Worm (Caenorhabditis elegans) whole organism, mixed stage, embryonic: ENCODE results near the gene ruvb-1.
A peak's percentile ranks its signal among the peaks of the same experiment; 100 is the strongest.
"Not testable (repeated sequence)": the region's sequence is repeated elsewhere in the genome, so short reads cannot be mapped to it uniquely, and the experiment has no call there.

ENCODE experiments used
- M03D4.4 ChIP-seq: sonication (generic microtip); optimal IDR thresholded peaks from 2 replicates; lab custom pipeline; 2017; ENCODE audit warnings: mild to moderate bottlenecking, missing genetic modification characterization, missing compliant biosample characterization
- bed-3 ChIP-seq: fragments of 200-800 bp; sonication (Bioruptor generic); optimal IDR thresholded peaks from 3 replicates; lab custom pipeline; 2018; ENCODE audit warnings: mild to moderate bottlenecking, missing genetic modification characterization, moderate library complexity, missing compliant biosample characterization
- blmp-1 ChIP-seq: fragments of 150-350 bp; optimal IDR thresholded peaks from 2 replicates; lab custom pipeline; 2014; ENCODE audit warnings: missing biosample characterization, missing genetic modification characterization
- ceh-39 ChIP-seq: fragments of 150-350 bp; optimal IDR thresholded peaks from 2 replicates; lab custom pipeline; 2014; ENCODE audit warnings: missing biosample characterization, missing genetic modification characterization
- ceh-43 ChIP-seq: fragments of 200-800 bp; sonication (Bioruptor generic); optimal IDR thresholded peaks from 2 replicates; lab custom pipeline; 2018; ENCODE audit warnings: mild to moderate bottlenecking, missing genetic modification characterization, moderate library complexity, missing compliant biosample characterization
- ces-1 ChIP-seq: fragments of 150-350 bp; optimal IDR thresholded peaks from 2 replicates; lab custom pipeline; 2014; ENCODE audit warnings: missing biosample characterization, missing genetic modification reagents, missing genetic modification characterization
- cnd-1 ChIP-seq: fragments of 200-800 bp; sonication (Bioruptor generic); optimal IDR thresholded peaks from 2 replicates; lab custom pipeline; 2018; ENCODE audit warnings: mild to moderate bottlenecking, missing genetic modification characterization, missing compliant biosample characterization
- elt-1 ChIP-seq: sonication (generic microtip); optimal IDR thresholded peaks from 2 replicates; lab custom pipeline; 2017; ENCODE audit warnings: missing genetic modification characterization, mild to moderate bottlenecking, missing compliant biosample characterization, antibody characterized with exemption, moderate library complexity, borderline replicate concordance; ENCODE audit not compliant: insufficient read depth
- elt-3 ChIP-seq: fragments of 150-350 bp; optimal IDR thresholded peaks from 2 replicates; lab custom pipeline; 2014; ENCODE audit warnings: missing biosample characterization, missing genetic modification characterization
- flh-1 ChIP-seq: fragments of 200-800 bp; sonication (Bioruptor generic); optimal IDR thresholded peaks from 2 replicates; lab custom pipeline; 2018; ENCODE audit warnings: mild to moderate bottlenecking, missing genetic modification characterization, moderate library complexity, missing compliant biosample characterization
- hlh-1 ChIP-seq: fragments of 150-350 bp; optimal IDR thresholded peaks from 2 replicates; lab custom pipeline; 2014; ENCODE audit warnings: missing biosample characterization, missing genetic modification reagents, missing genetic modification characterization
- lin-32 ChIP-seq: fragments of 200-800 bp; sonication (Bioruptor generic); optimal IDR thresholded peaks from 2 replicates; lab custom pipeline; 2018; ENCODE audit warnings: mild to moderate bottlenecking, missing genetic modification characterization, missing compliant biosample characterization
- lsy-2 ChIP-seq: fragments of 150-350 bp; optimal IDR thresholded peaks from 2 replicates; lab custom pipeline; 2014; ENCODE audit warnings: missing biosample characterization, missing genetic modification characterization
- mab-5 ChIP-seq: fragments of 150-350 bp; optimal IDR thresholded peaks from 2 replicates; lab custom pipeline; 2014; ENCODE audit warnings: missing biosample characterization, missing genetic modification characterization
- mep-1 ChIP-seq: fragments of 150-350 bp; optimal IDR thresholded peaks from 2 replicates; lab custom pipeline; 2017; ENCODE audit warnings: missing biosample characterization, missing genetic modification reagents, missing genetic modification characterization, inconsistent platforms
- mls-2 ChIP-seq: sonication (generic microtip); optimal IDR thresholded peaks from 2 replicates; lab custom pipeline; 2016; ENCODE audit warnings: mild to moderate bottlenecking, missing genetic modification characterization, moderate library complexity, missing compliant biosample characterization
- nhr-2 ChIP-seq: fragments of 150-350 bp; optimal IDR thresholded peaks from 2 replicates; lab custom pipeline; 2014; ENCODE audit warnings: missing biosample characterization, missing genetic modification characterization
- nhr-28 ChIP-seq: fragments of 150-350 bp; optimal IDR thresholded peaks from 2 replicates; lab custom pipeline; 2014; ENCODE audit warnings: missing biosample characterization, missing genetic modification characterization
- nhr-76 ChIP-seq: sonication (generic microtip); optimal IDR thresholded peaks from 2 replicates; lab custom pipeline; 2017; ENCODE audit warnings: missing biosample characterization, missing genetic modification characterization
- pha-4 ChIP-seq: fragments of 150-350 bp; optimal IDR thresholded peaks from 2 replicates; lab custom pipeline; 2018; ENCODE audit warnings: missing biosample characterization, missing genetic modification reagents, missing genetic modification characterization
- sem-2 ChIP-seq: fragments of 200-800 bp; sonication (Bioruptor generic); optimal IDR thresholded peaks from 2 replicates; lab custom pipeline; 2018; ENCODE audit warnings: mild to moderate bottlenecking, missing genetic modification characterization, missing compliant biosample characterization
- snpc-4 ChIP-seq: fragments of 150-350 bp; optimal IDR thresholded peaks from 2 replicates; lab custom pipeline; 2014; ENCODE audit warnings: missing biosample characterization, missing genetic modification characterization
- sptf-1 ChIP-seq: sonication (generic microtip); optimal IDR thresholded peaks from 2 replicates; lab custom pipeline; 2017; ENCODE audit warnings: mild to moderate bottlenecking, missing genetic modification characterization, moderate library complexity, missing compliant biosample characterization
- tbx-8 ChIP-seq: fragments of 200-800 bp; sonication (Bioruptor generic); optimal IDR thresholded peaks from 2 replicates; lab custom pipeline; 2018; ENCODE audit warnings: mild to moderate bottlenecking, missing genetic modification characterization, moderate library complexity, missing compliant biosample characterization
- unc-120 ChIP-seq: sonication (generic microtip); optimal IDR thresholded peaks from 2 replicates; lab custom pipeline; 2017; ENCODE audit warnings: missing genetic modification characterization, missing compliant biosample characterization; ENCODE audit not compliant: poor library complexity, severe bottlenecking
- unc-39 ChIP-seq: fragments of 150-350 bp; optimal IDR thresholded peaks from 2 replicates; lab custom pipeline; 2014; ENCODE audit warnings: missing biosample characterization, missing genetic modification characterization
- unc-62 ChIP-seq: fragments of 150-350 bp; optimal IDR thresholded peaks from 2 replicates; lab custom pipeline; 2014; ENCODE audit warnings: missing biosample characterization, missing genetic modification reagents, missing genetic modification characterization
- zip-8 ChIP-seq: fragments of 150-350 bp; optimal IDR thresholded peaks from 2 replicates; lab custom pipeline; 2014; ENCODE audit warnings: missing biosample characterization, missing genetic modification characterization
- ztf-11 ChIP-seq: fragments of 150-350 bp; optimal IDR thresholded peaks from 2 replicates; lab custom pipeline; 2014; ENCODE audit warnings: missing biosample characterization, missing genetic modification characterization

The ruvb-1 gene

DNA sequence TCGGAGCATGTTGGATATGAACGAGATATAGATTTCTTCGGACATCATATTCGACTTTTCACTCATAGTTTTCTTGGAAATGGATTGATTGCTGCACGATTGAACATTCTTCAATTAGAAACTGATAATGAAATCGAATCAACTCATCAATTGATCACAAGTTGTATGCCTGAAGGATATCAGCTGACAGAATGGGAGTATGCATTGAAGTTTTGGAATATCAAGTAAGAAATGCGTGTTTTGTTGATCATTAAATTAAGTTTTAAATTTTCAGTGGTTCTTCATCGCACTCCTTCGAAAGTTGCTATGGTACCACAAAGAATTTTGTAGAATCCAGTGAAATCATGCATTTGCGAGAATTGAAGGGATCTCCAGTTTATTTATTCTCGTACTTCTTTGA lies 25.8 kb upstream of the ruvb-1 start:
- TF ChIP-seq M03D4.4 (tag; lab: Kevin White, UChicago): no peak
- TF ChIP-seq unc-62 (GFP tag; lab: Kevin White, UChicago): no peak
- no peak for TF ChIP-seq cnd-1 (tag; lab: Kevin White, UChicago)
- TF ChIP-seq nhr-2 (tag; lab: Kevin White, UChicago): no peak
- TF ChIP-seq lin-32 (GFP tag; lab: Kevin White, UChicago): no peak
- TF ChIP-seq pha-4 (tag; lab: Kevin White, UChicago): no peak
- TF ChIP-seq mls-2 (tag; lab: Kevin White, UChicago): no peak
- TF ChIP-seq mab-5 (tag; lab: Kevin White, UChicago): no peak
- TF ChIP-seq zip-8 (tag; lab: Kevin White, UChicago): no peak
- TF ChIP-seq lsy-2 (tag; lab: Kevin White, UChicago): no peak
- TF ChIP-seq snpc-4: no peak
- no peak for TF ChIP-seq mep-1 (tag; lab: Kevin White, UChicago)
- no peak for TF ChIP-seq sptf-1 (tag; lab: Kevin White, UChicago)
- TF ChIP-seq ztf-11 (tag; lab: Kevin White, UChicago): no peak

- TF ChIP-seq ceh-39 (tag; lab: Kevin White, UChicago); mep-1 (tag; lab: Kevin White, UChicago); ces-1: not testable (repeated sequence)
Measured at ce11 chrV:10004048-10004761, 23.6 kb upstream of the ruvb-1 start, which contains the start of gene uda-1. Gene uda-1 (plus strand): TSS chrV:10004755.

ce11 chrV:10003315-10003969 lies 22.8 kb upstream of the ruvb-1 start:
- TF ChIP-seq mep-1 (tag; lab: Kevin White, UChicago) (peak; percentile 3), sem-2 (GFP tag; lab: Kevin White, UChicago) (no peak), lsy-2 (tag; lab: Kevin White, UChicago) (peak; percentile 26), unc-39 (tag; lab: Kevin White, UChicago) (no peak), elt-3 (tag; lab: Kevin White, UChicago) (no peak), ces-1 (peak; percentile 45), cnd-1 (tag; lab: Kevin White, UChicago) (no peak), blmp-1 (tag; lab: Kevin White, UChicago) (no peak), hlh-1 (tag; lab: Kevin White, UChicago) (no peak), unc-120 (tag; lab: Kevin White, UChicago) (peak; percentile 62)

DNA sequence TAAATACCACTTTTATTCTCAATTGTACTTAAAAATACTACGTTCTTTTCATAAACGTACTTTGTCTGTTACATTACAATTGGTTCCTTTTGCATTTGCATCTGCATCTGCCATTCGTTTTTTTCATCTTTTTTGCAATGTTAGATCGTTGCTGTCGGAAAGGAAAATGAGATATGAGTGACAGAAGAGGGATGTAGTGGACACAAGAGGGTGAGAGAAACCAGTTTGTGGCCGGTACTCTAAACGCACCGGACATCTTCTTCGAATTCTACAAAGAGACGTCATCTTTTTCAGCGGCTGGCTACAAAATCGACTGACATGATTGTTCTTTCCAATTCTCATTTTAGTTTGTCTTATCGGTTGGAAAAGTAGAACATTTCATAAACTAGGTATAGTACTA lies 22.1 kb upstream of the ruvb-1 start:
- no peak for TF ChIP-seq tbx-8 (GFP tag; lab: Kevin White, UChicago)
- no peak for TF ChIP-seq ces-1
- TF ChIP-seq unc-62 (GFP tag; lab: Kevin White, UChicago): peak; percentile 74
- no peak for TF ChIP-seq nhr-76 (tag; lab: Kevin White, UChicago)
- no peak for TF ChIP-seq zip-8 (tag; lab: Kevin White, UChicago)
- TF ChIP-seq, all 35 proteins: peak for 1

DNA sequence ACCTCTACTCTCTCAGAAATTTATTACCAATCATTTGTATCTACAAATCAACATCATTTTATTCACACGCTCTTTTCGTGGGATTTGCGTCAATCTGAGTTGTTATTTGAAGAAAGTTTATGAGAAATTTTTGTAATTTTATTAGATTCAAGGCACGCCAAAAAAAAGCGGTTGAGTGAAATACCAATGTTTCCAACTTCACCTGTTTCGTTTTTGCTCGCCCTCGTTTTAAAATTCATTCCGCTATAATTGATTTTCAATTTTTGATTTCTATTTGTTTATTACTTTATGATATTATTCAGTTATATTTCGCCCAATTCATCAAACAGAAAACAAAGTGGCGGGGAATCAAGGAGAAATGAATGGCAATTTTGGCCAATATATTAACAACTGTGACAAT lies 20.2 kb upstream of the ruvb-1 start, which contains the start of gene K08H10.10:
TSS of gene K08H10.10 (plus strand) at position 301 of the 400 bp plus-strand sequence.
- no peak for TF ChIP-seq ces-1
- TF ChIP-seq zip-8 (tag; lab: Kevin White, UChicago): no peak
- no peak for TF ChIP-seq unc-62 (GFP tag; lab: Kevin White, UChicago)
- no peak for TF ChIP-seq elt-1 (tag; lab: Kevin White, UChicago)
- TF ChIP-seq bed-3 (GFP tag; lab: Kevin White, UChicago): no peak
- no peak for TF ChIP-seq nhr-28 (tag; lab: Kevin White, UChicago)
- no peak for TF ChIP-seq mab-5 (tag; lab: Kevin White, UChicago)
- no peak for TF ChIP-seq flh-1 (GFP tag; lab: Kevin White, UChicago)
- TF ChIP-seq ceh-43 (GFP tag; lab: Kevin White, UChicago): no peak
- TF ChIP-seq lin-32 (GFP tag; lab: Kevin White, UChicago): no peak
- TF ChIP-seq snpc-4: no peak
